Fruit fly (Drosophila melanogaster) whole organism, embryonic: ENCODE data around the gene MED18.

Experiments used
- B-H2 ChIP-seq: fragments of 200-800 bp; sonication (Bioruptor generic); optimal IDR thresholded peaks from 2 replicates; lab custom pipeline; 2018; ENCODE audit warnings: missing biosample characterization, mild to moderate bottlenecking, missing genetic modification characterization
- CG10209 ChIP-seq: fragments of 200-800 bp; sonication (Bioruptor generic); optimal IDR thresholded peaks from 3 replicates; lab custom pipeline; 2017; ENCODE audit warnings: missing biosample characterization, mild to moderate bottlenecking, missing genetic modification characterization, missing genetic modification reagents
- CG1024 ChIP-seq: fragments of 200-800 bp; sonication (Bioruptor generic); IDR thresholded peaks from 2 replicates; pipeline ENCODE4 v1.3.6; 2022; ENCODE audit warnings: missing biosample characterization, missing genetic modification characterization
- CG1233 ChIP-seq: fragments of 200-800 bp; sonication (Bioruptor generic); optimal IDR thresholded peaks from 4 replicates; lab custom pipeline; 2018; ENCODE audit warnings: missing biosample characterization, mild to moderate bottlenecking, missing genetic modification characterization
- CG13296 ChIP-seq: fragments of 200-800 bp; sonication (Bioruptor generic); optimal IDR thresholded peaks from 3 replicates; lab custom pipeline; 2018; ENCODE audit warnings: missing biosample characterization, mild to moderate bottlenecking, missing genetic modification characterization
- CG1602 ChIP-seq: fragments of 200-800 bp; sonication (Bioruptor generic); optimal IDR thresholded peaks from 3 replicates; lab custom pipeline; 2016; ENCODE audit warnings: missing biosample characterization, missing genetic modification characterization
- CG1603 ChIP-seq: fragments of 200-800 bp; sonication (Bioruptor generic); optimal IDR thresholded peaks from 2 replicates; lab custom pipeline; 2019; ENCODE audit warnings: missing biosample characterization, mild to moderate bottlenecking, missing genetic modification characterization, moderate library complexity
- CG1647 ChIP-seq: fragments of 200-800 bp; sonication (Bioruptor generic); optimal IDR thresholded peaks from 3 replicates; lab custom pipeline; 2016; ENCODE audit warnings: missing biosample characterization, missing genetic modification characterization
- CG17568 ChIP-seq: fragments of 200-800 bp; sonication (Bioruptor generic); optimal IDR thresholded peaks from 2 replicates; lab custom pipeline; 2018; ENCODE audit warnings: missing biosample characterization, mild to moderate bottlenecking, missing genetic modification characterization, moderate library complexity
- CG18476 ChIP-seq: fragments of 200-800 bp; sonication (Bioruptor generic); optimal IDR thresholded peaks from 2 replicates; lab custom pipeline; 2016; ENCODE audit warnings: missing biosample characterization, mild to moderate bottlenecking, missing genetic modification characterization
- CG18599 ChIP-seq: fragments of 200-800 bp; sonication (Bioruptor generic); optimal IDR thresholded peaks from 3 replicates; lab custom pipeline; 2017; ENCODE audit warnings: missing biosample characterization, missing genetic modification characterization, mild to moderate bottlenecking, moderate library complexity, missing genetic modification reagents
- CG2199 ChIP-seq: fragments of 200-800 bp; sonication (Bioruptor generic); IDR thresholded peaks from 3 replicates; pipeline ENCODE4 v1.3.6; 2022; ENCODE audit warnings: missing biosample characterization, missing genetic modification characterization
- CG2712 ChIP-seq: fragments of 200-800 bp; optimal IDR thresholded peaks from 3 replicates; lab custom pipeline; 2019; ENCODE audit warnings: missing biosample characterization, mild to moderate bottlenecking, missing genetic modification characterization, moderate library complexity
- CG2889 ChIP-seq: fragments of 200-800 bp; sonication (Bioruptor generic); IDR thresholded peaks from 3 replicates; pipeline ENCODE4 v1.3.6; 2022; ENCODE audit warnings: missing biosample characterization, missing genetic modification characterization
- CG3163 ChIP-seq: fragments of 200-800 bp; sonication (Bioruptor generic); optimal IDR thresholded peaks from 3 replicates; lab custom pipeline; 2016; ENCODE audit warnings: missing biosample characterization, missing genetic modification characterization
- CG32772 ChIP-seq: fragments of 200-800 bp; sonication (Bioruptor generic); IDR thresholded peaks from 2 replicates; pipeline ENCODE4 v1.3.6; 2022; ENCODE audit warnings: missing biosample characterization, missing genetic modification characterization
- CG33213 ChIP-seq: fragments of 200-800 bp; sonication (Bioruptor generic); optimal IDR thresholded peaks from 3 replicates; lab custom pipeline; 2016; ENCODE audit warnings: missing biosample characterization, missing genetic modification characterization
- CG34376 ChIP-seq: fragments of 200-800 bp; sonication (Bioruptor generic); optimal IDR thresholded peaks from 2 replicates; lab custom pipeline; 2018; ENCODE audit warnings: missing biosample characterization, mild to moderate bottlenecking, missing genetic modification characterization
- CG4360 ChIP-seq: fragments of 200-800 bp; sonication (Bioruptor generic); IDR thresholded peaks from 2 replicates; pipeline ENCODE4 v1.3.6; 2022; ENCODE audit warnings: missing biosample characterization, missing genetic modification characterization
- CG4854 ChIP-seq: fragments of 200-800 bp; sonication (Bioruptor generic); optimal IDR thresholded peaks from 2 replicates; lab custom pipeline; 2016; ENCODE audit warnings: missing biosample characterization, missing genetic modification characterization, inconsistent platforms
- CG7786 ChIP-seq: fragments of 200-800 bp; sonication (Bioruptor generic); optimal IDR thresholded peaks from 2 replicates; lab custom pipeline; 2016; ENCODE audit warnings: missing biosample characterization, missing genetic modification characterization
- CG7928 ChIP-seq: fragments of 200-800 bp; sonication (Bioruptor generic); optimal IDR thresholded peaks from 2 replicates; lab custom pipeline; 2017; ENCODE audit warnings: missing biosample characterization, mild to moderate bottlenecking, missing genetic modification characterization
- CG8290 ChIP-seq, 3 experiments: fragments of 200-800 bp; sonication (Bioruptor generic); optimal IDR thresholded peaks; 2 replicates each; lab custom pipeline; 2016 to 2019; ENCODE audit warnings: missing biosample characterization in 3 of 3, missing genetic modification characterization in 3 of 3, mild to moderate bottlenecking in 2 of 3, moderate library complexity in 1 of 3
- CG9727 ChIP-seq: fragments of 200-800 bp; sonication (Bioruptor generic); optimal IDR thresholded peaks from 3 replicates; lab custom pipeline; 2017; ENCODE audit warnings: missing biosample characterization, mild to moderate bottlenecking, missing genetic modification characterization
- CTCF ChIP-seq: fragments of 200-800 bp; sonication (Bioruptor generic); optimal IDR thresholded peaks from 2 replicates; lab custom pipeline; 2017; ENCODE audit warnings: missing biosample characterization, mild to moderate bottlenecking, missing genetic modification characterization, moderate library complexity
- D19A ChIP-seq: fragments of 200-800 bp; optimal IDR thresholded peaks from 3 replicates; lab custom pipeline; 2019; ENCODE audit warnings: missing biosample characterization, mild to moderate bottlenecking, missing genetic modification characterization, moderate library complexity
- Drgx ChIP-seq: fragments of 200-800 bp; sonication (Bioruptor generic); IDR thresholded peaks from 2 replicates; pipeline ENCODE4 v1.3.6; 2022; ENCODE audit warnings: missing biosample characterization, missing genetic modification characterization
- Med ChIP-seq: fragments of 200-800 bp; sonication (Bioruptor generic); peaks from one replicate; lab custom pipeline; 2016; ENCODE audit warnings: missing biosample characterization, missing genetic modification characterization, mild to moderate bottlenecking, inconsistent platforms, moderate library complexity
- Poxn ChIP-seq: fragments of 200-800 bp; sonication (Bioruptor generic); IDR thresholded peaks from 2 replicates; pipeline ENCODE4 v1.3.6; 2022; ENCODE audit warnings: missing biosample characterization, missing genetic modification characterization
- YL-1 ChIP-seq: fragments of 200-800 bp; sonication (Bioruptor generic); optimal IDR thresholded peaks from 3 replicates; lab custom pipeline; 2017; ENCODE audit warnings: missing biosample characterization, mild to moderate bottlenecking, missing genetic modification characterization
- ap ChIP-seq: fragments of 200-800 bp; sonication (Bioruptor generic); IDR thresholded peaks from 2 replicates; pipeline ENCODE4 v1.3.6; 2022; ENCODE audit warnings: missing biosample characterization, missing genetic modification characterization
- bsh ChIP-seq, 2 experiments: fragments of 200-800 bp; sonication (Bioruptor generic); optimal IDR thresholded peaks; 2 replicates each; lab custom pipeline; 2017 to 2018; ENCODE audit warnings: mild to moderate bottlenecking in 2 of 2, missing biosample characterization in 2 of 2, missing genetic modification characterization in 2 of 2, moderate library complexity in 1 of 2
- chinmo ChIP-seq: fragments of 200-800 bp; sonication (Bioruptor generic); IDR thresholded peaks from 4 replicates; pipeline ENCODE4 v1.3.6; 2022; ENCODE audit warnings: missing biosample characterization, missing genetic modification characterization; ENCODE audit not compliant: partially characterized antibody
- dan ChIP-seq: fragments of 200-800 bp; sonication (Bioruptor generic); IDR thresholded peaks from 2 replicates; pipeline ENCODE4 v1.3.6; 2022; ENCODE audit warnings: missing biosample characterization, missing genetic modification characterization
- dati ChIP-seq: fragments of 200-800 bp; sonication (Bioruptor generic); IDR thresholded peaks from 2 replicates; pipeline ENCODE4 v1.3.6; 2022; ENCODE audit warnings: missing biosample characterization, missing genetic modification characterization
- dysf ChIP-seq: fragments of 200-800 bp; sonication (Bioruptor generic); IDR thresholded peaks from 3 replicates; pipeline ENCODE4 v1.3.6; 2022; ENCODE audit warnings: missing biosample characterization, missing genetic modification characterization
- ewg ChIP-seq: fragments of 200-800 bp; sonication (Bioruptor generic); optimal IDR thresholded peaks from 3 replicates; lab custom pipeline; 2017; ENCODE audit warnings: mild to moderate bottlenecking, missing biosample characterization, missing genetic modification reagents, missing genetic modification characterization
- fd64A ChIP-seq: fragments of 200-800 bp; sonication (Bioruptor generic); optimal IDR thresholded peaks from 3 replicates; lab custom pipeline; 2018; ENCODE audit warnings: missing biosample characterization, mild to moderate bottlenecking, missing genetic modification characterization
- grn ChIP-seq: fragments of 200-800 bp; sonication (Bioruptor generic); optimal IDR thresholded peaks from 3 replicates; lab custom pipeline; 2017; ENCODE audit warnings: missing biosample characterization, missing genetic modification characterization
- her ChIP-seq: fragments of 200-800 bp; sonication (Bioruptor generic); optimal IDR thresholded peaks from 2 replicates; lab custom pipeline; 2016; ENCODE audit warnings: missing biosample characterization, missing genetic modification characterization
- jing ChIP-seq: fragments of 200-800 bp; sonication (Bioruptor generic); optimal IDR thresholded peaks from 2 replicates; lab custom pipeline; 2018; ENCODE audit warnings: missing biosample characterization, mild to moderate bottlenecking, missing genetic modification characterization
- lbe ChIP-seq: fragments of 200-800 bp; sonication (Bioruptor generic); optimal IDR thresholded peaks from 2 replicates; lab custom pipeline; 2016; ENCODE audit warnings: missing biosample characterization, mild to moderate bottlenecking, missing genetic modification characterization
- nom ChIP-seq: fragments of 200-800 bp; sonication (Bioruptor generic); optimal IDR thresholded peaks from 2 replicates; lab custom pipeline; 2017; ENCODE audit warnings: missing biosample characterization, missing genetic modification characterization, mild to moderate bottlenecking, moderate library complexity, missing genetic modification reagents
- peb ChIP-seq: fragments of 200-800 bp; sonication (Bioruptor generic); IDR thresholded peaks from 2 replicates; pipeline ENCODE4 v1.3.6; 2022; ENCODE audit warnings: missing biosample characterization, missing genetic modification characterization
- ranshi ChIP-seq: fragments of 200-800 bp; sonication (Bioruptor generic); IDR thresholded peaks from 2 replicates; pipeline ENCODE4 v1.3.6; 2022; ENCODE audit warnings: missing biosample characterization, missing genetic modification characterization
- row ChIP-seq: fragments of 200-800 bp; sonication (Bioruptor generic); IDR thresholded peaks from 3 replicates; pipeline ENCODE4 v1.3.6; 2022; ENCODE audit warnings: missing biosample characterization, missing genetic modification characterization
- scrt ChIP-seq: fragments of 200-800 bp; sonication (Bioruptor generic); optimal IDR thresholded peaks from 2 replicates; lab custom pipeline; 2018; ENCODE audit warnings: missing biosample characterization, mild to moderate bottlenecking, missing genetic modification characterization, moderate library complexity
- slou ChIP-seq: fragments of 200-800 bp; sonication (Bioruptor generic); optimal IDR thresholded peaks from 3 replicates; lab custom pipeline; 2016; ENCODE audit warnings: missing biosample characterization, missing genetic modification characterization
- slp2 ChIP-seq: fragments of 200-800 bp; sonication (Bioruptor generic); optimal IDR thresholded peaks from 2 replicates; lab custom pipeline; 2016; ENCODE audit warnings: missing biosample characterization, missing genetic modification characterization
- vnd ChIP-seq: fragments of 200-800 bp; sonication (Bioruptor generic); IDR thresholded peaks from 3 replicates; pipeline ENCODE4 v1.3.6; 2022; ENCODE audit warnings: missing biosample characterization, missing genetic modification characterization; ENCODE audit not compliant: partially characterized antibody
- zfh1 ChIP-seq: fragments of 200-800 bp; sonication (Bioruptor generic); IDR thresholded peaks from 3 replicates; pipeline ENCODE4 v1.3.6; 2022; ENCODE audit warnings: missing biosample characterization, missing genetic modification characterization

Gene MED18

DNA sequence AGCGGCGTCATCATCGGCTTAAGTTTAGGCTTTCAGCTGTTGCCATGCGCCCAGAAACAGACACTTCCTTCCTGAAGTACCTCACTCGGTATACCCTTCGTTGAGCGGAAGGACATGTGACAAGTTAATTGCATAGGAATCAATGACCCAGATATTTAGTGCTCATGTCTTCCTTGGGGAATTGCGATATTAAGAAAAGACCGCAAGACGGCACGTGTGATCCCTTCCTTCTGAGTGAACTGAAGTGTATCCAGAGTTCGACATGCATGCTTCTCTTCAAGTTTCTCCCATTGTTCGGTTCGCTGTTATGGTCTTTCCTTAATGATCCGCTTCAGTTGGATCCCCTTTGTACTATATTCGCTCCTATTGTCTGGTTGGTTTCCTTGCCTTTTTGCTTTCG lies 25.2 kb upstream of the MED18 start:
- TF ChIP-seq Drgx (peak; percentile 27; the same call in 1 of the 2 replicates), lbe (GFP tag; lab: Kevin White, UChicago) (peak; percentile 9), dan (no peak), Med (GFP tag; lab: Kevin White, UChicago) (peak; percentile 58), slou (GFP tag; lab: Kevin White, UChicago) (no peak), row (GFP tag; lab: Robert Waterston, UW) (peak; percentile 16; the same call in 1 of the 3 replicates), nom (GFP tag; lab: Kevin White, UChicago) (peak; percentile 65), B-H2 (no peak), CG9727 (GFP tag; lab: Kevin White, UChicago) (peak; percentile 16), D19A (tag; lab: Kevin White, UChicago) (peak; percentile 87), bsh (GFP tag; optimal IDR thresholded peaks at IDR 0.05; lab: Kevin White, UChicago) (peak in 1 of 2 experiments; percentile 28), CG1603 (tag; lab: Kevin White, UChicago) (peak; percentile 3), CG1647 (GFP tag; lab: Kevin White, UChicago) (no peak), CG32772 (GFP tag; lab: Robert Waterston, UW) (0 out of 2 replicates have a peak, but pooled peaks have one; percentile 33)

DNA sequence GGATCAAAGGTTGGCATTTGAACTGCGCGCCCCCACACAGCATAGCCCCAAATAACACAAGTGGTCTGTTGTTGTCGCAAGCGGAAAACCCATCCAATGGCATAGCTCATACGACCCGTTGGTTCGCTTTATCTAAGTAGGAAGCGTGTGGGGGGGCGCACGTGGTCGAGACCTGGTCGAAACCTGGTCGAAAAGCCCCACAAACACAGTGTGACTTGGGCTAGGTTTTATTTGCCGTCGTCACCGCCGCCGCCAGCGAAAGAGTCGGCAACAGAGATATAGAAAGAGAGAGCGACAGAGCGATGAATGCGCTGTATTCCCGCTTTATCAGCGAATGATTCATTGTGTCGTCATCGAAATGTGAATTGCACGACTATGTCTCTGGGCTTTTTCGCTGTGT lies 22.8 kb upstream of the MED18 start:
- TF ChIP-seq CG2889 (no peak), CG18476 (GFP tag; lab: Kevin White, UChicago) (no peak), ewg (GFP tag; lab: Kevin White, UChicago) (no peak), slp2 (GFP tag; lab: Kevin White, UChicago) (no peak), CG2199 (GFP tag; lab: Robert Waterston, UW) (no peak), grn (no peak), CG1024 (GFP tag; lab: Robert Waterston, UW) (no peak), CG34376 (GFP tag; lab: Kevin White, UChicago) (peak; percentile 47), Poxn (no peak), CG1602 (GFP tag; lab: Kevin White, UChicago) (no peak), peb (GFP tag; lab: Robert Waterston, UW) (no peak), YL-1 (no peak), CG7928 (GFP tag; lab: Kevin White, UChicago) (no peak), zfh1 (GFP tag; lab: Robert Waterston, UW) (no peak), CG13296 (no peak), CG7786 (GFP tag; lab: Kevin White, UChicago) (no peak), CG17568 (GFP tag; lab: Kevin White, UChicago) (no peak), ranshi (GFP tag; lab: Robert Waterston, UW) (no peak), CG1233 (no peak), fd64A (no peak), CG2712 (tag; lab: Kevin White, UChicago) (no peak), scrt (GFP tag; lab: Kevin White, UChicago) (no peak), CTCF (GFP tag; lab: Kevin White, UChicago) (no peak), CG4360 (GFP tag; lab: Robert Waterston, UW) (no peak), dati (GFP tag; lab: Robert Waterston, UW) (no peak), vnd (GFP tag; lab: Robert Waterston, UW) (no peak), jing (no peak), CG18599 (no peak), CG10209 (no peak), CG4854 (GFP tag; lab: Kevin White, UChicago) (no peak), her (GFP tag; lab: Kevin White, UChicago) (no peak), chinmo (0 out of 4 replicates have a peak, but pooled peaks have one; percentile 48), CG8290 (GFP tag; optimal IDR thresholded peaks at IDR 0.05; lab: Kevin White, UChicago) (no peak), CG8290 (tag; optimal IDR thresholded peaks at IDR 0.05; lab: Kevin White, UChicago) (peak in 1 of 2 experiments; percentile 51), dysf (0 out of 3 replicates have a peak, but pooled peaks have one; percentile 8), ap (GFP tag; lab: Robert Waterston, UW) (no peak), CG3163 (GFP tag; lab: Kevin White, UChicago) (no peak), CG33213 (GFP tag; lab: Kevin White, UChicago) (no peak)
